Worm (Caenorhabditis elegans): ENCODE data around the gene oac-29.

DNA sequence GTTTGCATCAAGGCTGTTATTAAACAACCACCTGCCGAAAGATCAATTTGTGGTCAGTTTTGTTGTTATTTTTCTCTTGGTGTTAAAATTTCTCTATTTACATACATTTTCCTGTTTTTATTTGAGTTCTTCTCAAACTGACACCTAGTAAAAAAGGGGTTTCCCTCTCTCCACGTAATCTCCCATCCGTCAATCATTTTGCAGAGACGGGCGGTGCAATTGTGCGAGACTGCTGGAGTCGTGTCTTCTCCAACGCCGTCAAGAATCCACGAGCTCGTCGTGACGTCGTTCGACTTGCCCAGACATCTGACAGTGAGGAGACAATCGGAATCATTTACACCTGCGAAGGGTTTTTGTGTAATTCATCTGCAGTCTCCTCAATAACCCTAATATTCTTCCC, 9.1 kb downstream of the oac-29 start:
- TF ChIP-seq nhr-237 (tag; optimal IDR thresholded peaks at IDR 0.05), result no peak
- no peak for TF ChIP-seq unc-130 (tag; optimal IDR thresholded peaks at IDR 0.05)
- no peak for TF ChIP-seq nhr-11 (tag; optimal IDR thresholded peaks at IDR 0.05)
- no peak for TF ChIP-seq aly-2 (tag; optimal IDR thresholded peaks at IDR 0.05)
- TF ChIP-seq lir-3 (tag; optimal IDR thresholded peaks at IDR 0.05; ENCODE audit: poor library complexity), result no peak
- TF ChIP-seq unc-62 (GFP tag; optimal IDR thresholded peaks at IDR 0.05), result no peak
- no peak for TF ChIP-seq mdl-1 (tag; optimal IDR thresholded peaks at IDR 0.05)
- TF ChIP-seq ztf-11 (tag; optimal IDR thresholded peaks at IDR 0.05), result no peak
- TF ChIP-seq nhr-28 (tag; optimal IDR thresholded peaks at IDR 0.05), result no peak
- no peak for TF ChIP-seq alr-1 (tag; optimal IDR thresholded peaks at IDR 0.05; ENCODE audit: borderline replicate concordance)
- TF ChIP-seq lin-35 (GFP tag; optimal IDR thresholded peaks at IDR 0.05), result no peak
- no peak for TF ChIP-seq lsy-2 (tag; optimal IDR thresholded peaks at IDR 0.05)

All from whole organism, L1 larva.